Fruit fly (Drosophila melanogaster): Measurements from ENCODE around the gene capt.

The capt gene

DNA sequence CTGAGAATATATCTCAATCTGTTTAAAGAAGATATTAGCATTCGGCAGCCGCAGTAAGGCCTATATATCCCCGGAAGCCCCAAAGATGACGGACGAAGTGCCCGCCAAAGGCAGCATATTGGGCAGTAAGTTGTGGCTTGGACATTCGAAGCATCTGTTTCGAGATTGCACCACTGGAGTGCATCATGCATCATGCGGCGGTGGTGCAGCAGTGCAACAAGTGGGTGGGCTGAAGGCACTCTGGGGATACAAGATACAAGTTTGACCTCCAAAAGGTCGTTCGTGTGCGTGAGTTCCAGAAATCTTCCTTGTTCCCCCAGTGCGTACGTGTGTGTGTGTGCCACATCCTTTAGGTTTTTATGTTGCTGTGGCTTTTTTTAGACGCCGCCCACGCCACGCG lies 14.8 kb downstream of the capt start (continued):
- TF ChIP-seq CG13894 (tag; optimal IDR thresholded peaks at IDR 0.05) (peak; percentile 44), Usf (GFP tag; optimal IDR thresholded peaks at IDR 0.05) (no peak), D19A (tag; optimal IDR thresholded peaks at IDR 0.05) (peak; percentile 43), HLH54F (GFP tag; optimal IDR thresholded peaks at IDR 0.05) (no peak), CkIIα-i1 (GFP tag; IDR thresholded peaks at IDR 0.05) (no peak), sob (GFP tag; IDR thresholded peaks at IDR 0.05) (no peak), CG15269 (tag; optimal IDR thresholded peaks at IDR 0.05) (no peak)

- TF ChIP-seq lola (GFP tag; optimal IDR thresholded peaks at IDR 0.05) (no peak), Dek (tag; optimal IDR thresholded peaks at IDR 0.05) (no peak), fu2 (GFP tag; optimal IDR thresholded peaks at IDR 0.05) (no peak), CG8765 (GFP tag; IDR thresholded peaks at IDR 0.05) (no peak), emc (GFP tag; optimal IDR thresholded peaks at IDR 0.05) (no peak), CG17361 (GFP tag; IDR thresholded peaks at IDR 0.05) (peak; percentile 22; the same call in 1 of the 3 replicates), CG17359 (tag; optimal IDR thresholded peaks at IDR 0.05) (peak; percentile 32), CG2712 (tag; optimal IDR thresholded peaks at IDR 0.05) (no peak), CG11456 (GFP tag; IDR thresholded peaks at IDR 0.05) (no peak), CG2116 (GFP tag; optimal IDR thresholded peaks at IDR 0.05) (peak; percentile 33), Sry-β (GFP tag; optimal IDR thresholded peaks at IDR 0.05) (no peak), Jarid2 (GFP tag; optimal IDR thresholded peaks at IDR 0.05) (peak; percentile 66), sr (GFP tag; IDR thresholded peaks at IDR 0.05) (peak; percentile 98), Hr51 (GFP tag; optimal IDR thresholded peaks at IDR 0.05) (peak in 1 of 2 experiments; percentile 21), Hand (GFP tag; optimal IDR thresholded peaks at IDR 0.05) (peak; percentile 31), Dip2 (GFP tag; IDR thresholded peaks at IDR 0.05) (no peak), CG18599 (GFP tag; optimal IDR thresholded peaks at IDR 0.05) (peak; percentile 46), cas (GFP tag; IDR thresholded peaks at IDR 0.05) (0 out of 2 replicates have a peak, but pooled peaks have one; percentile 9), dmrt11E (tag; optimal IDR thresholded peaks at IDR 0.05) (no peak), gfzf (GFP tag; optimal IDR thresholded peaks at IDR 0.05) (peak; percentile 56), CG32532 (GFP tag; IDR thresholded peaks at IDR 0.05) (peak; percentile 13; the same call in 1 of the 2 replicates), CG17385 (GFP tag; optimal IDR thresholded peaks at IDR 0.05) (peak; percentile 40), fd64A (GFP tag; optimal IDR thresholded peaks at IDR 0.05) (no peak), chn (GFP tag; optimal IDR thresholded peaks at IDR 0.05) (no peak), CG6272 (GFP tag; IDR thresholded peaks at IDR 0.05) (peak; percentile 6; the same call in 1 of the 2 replicates), TFAM (GFP tag; optimal IDR thresholded peaks at IDR 0.05) (no peak), jing (GFP tag; optimal IDR thresholded peaks at IDR 0.05) (no peak), Dip3 (GFP tag; optimal IDR thresholded peaks at IDR 0.05) (peak; percentile 0), HLHmδ (GFP tag; optimal IDR thresholded peaks at IDR 0.05) (peak; percentile 37), HHEX (GFP tag; optimal IDR thresholded peaks at IDR 0.05) (peak; percentile 6), hkb (optimal IDR thresholded peaks at IDR 0.05) (no peak), hkb (GFP tag; IDR thresholded peaks at IDR 0.05) (0 out of 2 replicates have a peak, but pooled peaks have one; percentile 10), Elba2 (GFP tag; optimal IDR thresholded peaks at IDR 0.05) (no peak), MTF-1 (GFP tag; optimal IDR thresholded peaks at IDR 0.05; ENCODE audit: borderline replicate concordance) (peak; percentile 51), ken (GFP tag; IDR thresholded peaks at IDR 0.05) (no peak), luna (GFP tag; optimal IDR thresholded peaks at IDR 0.05) (no peak), odd (GFP tag; optimal IDR thresholded peaks at IDR 0.05) (peak; percentile 37), dpn (GFP tag; optimal IDR thresholded peaks at IDR 0.05) (peak in 1 of 2 experiments; percentile 21), CG33213 (GFP tag; optimal IDR thresholded peaks at IDR 0.05) (no peak), CG14050 (GFP tag; IDR thresholded peaks at IDR 0.05) (no peak), prd (optimal IDR thresholded peaks at IDR 0.05) (no peak), prd (GFP tag; IDR thresholded peaks at IDR 0.05) (no peak)
These were observed 15.3 kb downstream of the capt start, which contains the start of gene MFS3 for dm6 chr2L:1142730-1143281. TSS of gene MFS3 (plus strand) at chr2L:1143201.
